Fruit fly (Drosophila melanogaster) S2 (cell line): ENCODE data around the gene CG46520.
"Not testable (repeated sequence)": the region's sequence is repeated elsewhere in the genome, so short reads cannot be mapped to it uniquely, and the experiment has no call there.

Experiments used
- CG8478 ChIP-seq: fragments of >200 bp; optimal IDR thresholded peaks from 2 replicates; lab custom pipeline; 2018
- CTCF ChIP-seq, 2 experiments: fragments of >200 bp; optimal IDR thresholded peaks; 2 replicates each; lab custom pipeline; 2018

- not testable (repeated sequence) for TF ChIP-seq CTCF (optimal IDR thresholded peaks at IDR 0.05; lab: Kevin White, UChicago); CG8478 (lab: Kevin White, UChicago)
These were observed 5.1 kb upstream of the CG46520 start, which contains the start of gene CG46519 for dm6 chrX:22231270-22231669.
